Worm (Caenorhabditis elegans) whole organism, young adult: Measurements from ENCODE around the gene spe-42.

Source experiments
- B0336.3 ChIP-seq: fragments of 200-800 bp; sonication (Bioruptor generic); IDR thresholded peaks from 2 replicates; pipeline ENCODE4 v1.3.6; 2022; ENCODE audit warnings: missing genetic modification characterization, missing compliant biosample characterization
- F10E7.11 ChIP-seq: sonication (generic microtip); optimal IDR thresholded peaks from 2 replicates; lab custom pipeline; 2017; ENCODE audit warnings: mild to moderate bottlenecking, missing genetic modification characterization, moderate library complexity, missing compliant biosample characterization
- F37B4.10 ChIP-seq: fragments of 200-800 bp; sonication (Bioruptor generic); IDR thresholded peaks from 2 replicates; pipeline ENCODE4 v1.3.6; 2022; ENCODE audit warnings: missing genetic modification characterization, missing compliant biosample characterization
- F39B2.1 ChIP-seq: fragments of 200-800 bp; sonication (Bioruptor generic); IDR thresholded peaks from 2 replicates; pipeline ENCODE4 v1.3.6; 2022; ENCODE audit warnings: missing genetic modification reagents, missing genetic modification characterization, missing compliant biosample characterization
- K12H6.12 ChIP-seq: fragments of 200-800 bp; sonication (Bioruptor generic); optimal IDR thresholded peaks from 2 replicates; lab custom pipeline; 2018; ENCODE audit warnings: mild to moderate bottlenecking, missing genetic modification characterization, missing compliant biosample characterization
- T07F8.4 ChIP-seq: sonication (generic microtip); optimal IDR thresholded peaks from 2 replicates; lab custom pipeline; 2016; ENCODE audit warnings: mild to moderate bottlenecking, missing genetic modification characterization, moderate library complexity, missing compliant biosample characterization
- akir-1 ChIP-seq: fragments of 200-800 bp; sonication (Bioruptor generic); optimal IDR thresholded peaks from 2 replicates; lab custom pipeline; 2018; ENCODE audit warnings: mild to moderate bottlenecking, missing genetic modification characterization, moderate library complexity, missing compliant biosample characterization
- ama-1 ChIP-seq, 3 experiments: fragments of 150-350 bp in 1 of 3; sonication (generic microtip) in 2 of 3; optimal IDR thresholded peaks; 2 replicates each; lab custom pipeline; 2014 to 2018; ENCODE audit warnings: missing biosample characterization in 2 of 3, missing genetic modification characterization in 2 of 3, missing genetic modification reagents in 2 of 3
- aptf-2 ChIP-seq: fragments of 200-800 bp; sonication (Bioruptor generic); conservative IDR thresholded peaks from 2 replicates; pipeline ENCODE4 v1.3.6; 2022; ENCODE audit warnings: missing genetic modification reagents, missing genetic modification characterization, missing compliant biosample characterization
- ceh-58 ChIP-seq: fragments of 200-800 bp; sonication (Bioruptor generic); IDR thresholded peaks from 2 replicates; pipeline ENCODE4 v1.3.6; 2022; ENCODE audit warnings: missing genetic modification characterization, missing compliant biosample characterization
- ceh-91 ChIP-seq: fragments of 200-800 bp; sonication (Bioruptor generic); IDR thresholded peaks from 2 replicates; pipeline ENCODE4 v1.3.6; 2022; ENCODE audit warnings: missing genetic modification reagents, missing genetic modification characterization, missing compliant biosample characterization
- chd-7 ChIP-seq: sonication (generic microtip); optimal IDR thresholded peaks from 2 replicates; lab custom pipeline; 2016; ENCODE audit warnings: mild to moderate bottlenecking, missing genetic modification characterization, moderate library complexity, missing compliant biosample characterization
- dpff-1 ChIP-seq: sonication (generic microtip); optimal IDR thresholded peaks from 2 replicates; lab custom pipeline; 2017; ENCODE audit warnings: mild to moderate bottlenecking, missing genetic modification characterization, missing compliant biosample characterization
- egl-44 ChIP-seq: fragments of 200-800 bp; sonication (Bioruptor generic); IDR thresholded peaks from 2 replicates; pipeline ENCODE4 v1.3.6; 2022; ENCODE audit warnings: missing genetic modification reagents, missing genetic modification characterization, missing compliant biosample characterization
- ekl-4 ChIP-seq: fragments of 200-800 bp; sonication (Bioruptor generic); IDR thresholded peaks from 2 replicates; pipeline ENCODE4 v1.3.6; 2022; ENCODE audit warnings: missing genetic modification reagents, missing genetic modification characterization, missing compliant biosample characterization
- him-1 ChIP-seq: sonication (generic microtip); optimal IDR thresholded peaks from 2 replicates; lab custom pipeline; 2016; ENCODE audit warnings: missing genotype, missing genetic modification reagents, missing genetic modification characterization, missing compliant biosample characterization
- hmg-20 ChIP-seq: fragments of 200-800 bp; sonication (Bioruptor generic); IDR thresholded peaks from 2 replicates; pipeline ENCODE4 v1.3.6; 2022; ENCODE audit warnings: missing genetic modification reagents, missing genetic modification characterization, missing compliant biosample characterization
- let-607 ChIP-seq, 2 experiments: fragments of 200-800 bp in 1 of 2; sonication (Bioruptor generic) in 1 of 2; sonication (generic microtip) in 1 of 2; optimal IDR thresholded peaks; 2 replicates each; lab custom pipeline; 2016 to 2018; ENCODE audit warnings: mild to moderate bottlenecking in 2 of 2, missing compliant biosample characterization in 2 of 2, missing genetic modification characterization in 2 of 2, moderate library complexity in 2 of 2, missing genotype in 1 of 2
- lin-26 ChIP-seq: fragments of 200-800 bp; sonication (Bioruptor generic); IDR thresholded peaks from 2 replicates; pipeline ENCODE4 v1.3.6; 2022; ENCODE audit warnings: missing genetic modification reagents, missing genetic modification characterization, missing compliant biosample characterization
- lin-35 ChIP-seq, 3 experiments: fragments of 150-350 bp in 2 of 3; sonication (generic microtip) in 1 of 3; optimal IDR thresholded peaks; 2 replicates each; lab custom pipeline; 2014 to 2018; ENCODE audit warnings: missing biosample characterization in 3 of 3, missing genetic modification characterization in 3 of 3, missing genetic modification reagents in 3 of 3
- lin-54 ChIP-seq: fragments of 200-800 bp; sonication (Bioruptor generic); optimal IDR thresholded peaks from 2 replicates; lab custom pipeline; 2018; ENCODE audit warnings: mild to moderate bottlenecking, missing genetic modification characterization, missing compliant biosample characterization
- lir-1 ChIP-seq: fragments of 200-800 bp; sonication (Bioruptor generic); conservative IDR thresholded peaks from 2 replicates; pipeline ENCODE4 v1.3.6; 2022; ENCODE audit warnings: missing genetic modification reagents, missing genetic modification characterization, missing compliant biosample characterization
- mel-28 ChIP-seq: sonication (generic microtip); optimal IDR thresholded peaks from 2 replicates; lab custom pipeline; 2016; ENCODE audit warnings: borderline replicate concordance, mild to moderate bottlenecking, missing genetic modification characterization, missing compliant biosample characterization
- nhr-120 ChIP-seq: fragments of 200-800 bp; sonication (Bioruptor generic); IDR thresholded peaks from 2 replicates; pipeline ENCODE4 v1.3.6; 2022; ENCODE audit warnings: missing genetic modification characterization, missing compliant biosample characterization
- nhr-27 ChIP-seq: fragments of 200-800 bp; sonication (Bioruptor generic); optimal IDR thresholded peaks from 2 replicates; lab custom pipeline; 2018; ENCODE audit warnings: mild to moderate bottlenecking, missing genetic modification characterization, moderate library complexity, missing compliant biosample characterization
- nhr-80 ChIP-seq: sonication (generic microtip); optimal IDR thresholded peaks from 2 replicates; lab custom pipeline; 2016; ENCODE audit warnings: missing genetic modification characterization, missing compliant biosample characterization
- nhr-90 ChIP-seq: sonication (generic microtip); optimal IDR thresholded peaks from 2 replicates; lab custom pipeline; 2016; ENCODE audit warnings: missing genotype, mild to moderate bottlenecking, missing genetic modification characterization, missing compliant biosample characterization
- pha-4 ChIP-seq: fragments of 150-350 bp; sonication (generic microtip); optimal IDR thresholded peaks from 2 replicates; lab custom pipeline; 2014; ENCODE audit warnings: missing biosample characterization, missing genetic modification reagents, missing genetic modification characterization
- sea-2 ChIP-seq: fragments of 200-800 bp; sonication (Bioruptor generic); IDR thresholded peaks from 2 replicates; pipeline ENCODE4 v1.3.6; 2022; ENCODE audit warnings: missing genetic modification characterization, missing compliant biosample characterization
- snpc-1.3 ChIP-seq: sonication (generic microtip); optimal IDR thresholded peaks from 2 replicates; lab custom pipeline; 2017; ENCODE audit warnings: missing genetic modification characterization, mild to moderate bottlenecking, missing compliant biosample characterization, antibody characterized with exemption, moderate library complexity, missing genotype, missing genetic modification reagents; ENCODE audit not compliant: insufficient read depth
- somi-1 ChIP-seq: fragments of 200-800 bp; sonication (Bioruptor generic); optimal IDR thresholded peaks from 2 replicates; lab custom pipeline; 2018; ENCODE audit warnings: mild to moderate bottlenecking, missing genetic modification characterization, missing compliant biosample characterization
- sptf-2 ChIP-seq: fragments of 200-800 bp; sonication (Bioruptor generic); optimal IDR thresholded peaks from 2 replicates; lab custom pipeline; 2018; ENCODE audit warnings: mild to moderate bottlenecking, missing genetic modification characterization, missing compliant biosample characterization
- tbp1 ChIP-seq: fragments of 200-800 bp; sonication (Bioruptor generic); optimal IDR thresholded peaks from 2 replicates; lab custom pipeline; 2018; ENCODE audit warnings: mild to moderate bottlenecking, missing genetic modification characterization, missing compliant biosample characterization
- tbx-9 ChIP-seq: sonication (generic microtip); optimal IDR thresholded peaks from 2 replicates; lab custom pipeline; 2016; ENCODE audit warnings: borderline replicate concordance, missing genetic modification characterization, inconsistent platforms, missing compliant biosample characterization
- xnd-1 ChIP-seq: sonication (generic microtip); optimal IDR thresholded peaks from 2 replicates; lab custom pipeline; 2016; ENCODE audit warnings: missing genotype, missing genetic modification reagents, missing genetic modification characterization, missing compliant biosample characterization
- zfh-2 ChIP-seq: fragments of 200-800 bp; sonication (Bioruptor generic); conservative IDR thresholded peaks from 2 replicates; pipeline ENCODE4 v1.3.6; 2022; ENCODE audit warnings: missing genetic modification reagents, missing genetic modification characterization, missing compliant biosample characterization
- ztf-22 ChIP-seq: fragments of 200-800 bp; sonication (Bioruptor generic); optimal IDR thresholded peaks from 2 replicates; lab custom pipeline; 2018; ENCODE audit warnings: mild to moderate bottlenecking, missing genetic modification characterization, moderate library complexity, missing compliant biosample characterization
- ztf-26 ChIP-seq: sonication (generic microtip); optimal IDR thresholded peaks from 2 replicates; lab custom pipeline; 2017; ENCODE audit warnings: missing genetic modification characterization, missing compliant biosample characterization
- ztf-3 ChIP-seq: fragments of 200-800 bp; sonication (Bioruptor generic); optimal IDR thresholded peaks from 2 replicates; lab custom pipeline; 2018; ENCODE audit warnings: mild to moderate bottlenecking, missing genetic modification characterization, missing compliant biosample characterization
- ztf-6 ChIP-seq: fragments of 200-800 bp; sonication (Bioruptor generic); IDR thresholded peaks from 2 replicates; pipeline ENCODE4 v1.3.6; 2022; ENCODE audit warnings: missing genetic modification reagents, missing genetic modification characterization, missing compliant biosample characterization

The spe-42 gene

DNA sequence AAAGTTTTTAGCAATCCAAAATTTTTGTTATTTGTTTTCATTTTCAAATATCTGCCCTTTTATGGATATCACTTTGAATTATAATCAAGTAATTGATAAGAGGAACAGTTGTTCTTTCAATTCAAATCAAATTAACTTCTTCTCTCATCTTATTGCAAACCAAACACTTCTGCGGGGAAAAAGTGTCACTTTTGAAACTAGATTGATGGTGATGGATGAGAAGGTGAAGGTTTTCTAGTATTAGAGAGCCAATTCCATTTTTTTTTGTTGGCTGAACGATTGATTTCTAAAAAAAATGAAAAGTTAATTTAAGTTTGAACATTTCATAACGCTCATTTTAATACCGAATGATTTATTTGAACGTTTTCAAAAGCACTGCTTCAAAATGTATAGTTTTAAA is 43.0 kb upstream of the spe-42 start:
- TF ChIP-seq ztf-26 (tag; lab: Kevin White, UChicago), result no peak
- no peak for TF ChIP-seq dpff-1 (tag; lab: Kevin White, UChicago)
- TF ChIP-seq mel-28, result no peak
- TF ChIP-seq snpc-1.3, result no peak
- TF ChIP-seq K12H6.12 (tag; lab: Kevin White, UChicago), result no peak
- TF ChIP-seq lir-1, result no peak

DNA sequence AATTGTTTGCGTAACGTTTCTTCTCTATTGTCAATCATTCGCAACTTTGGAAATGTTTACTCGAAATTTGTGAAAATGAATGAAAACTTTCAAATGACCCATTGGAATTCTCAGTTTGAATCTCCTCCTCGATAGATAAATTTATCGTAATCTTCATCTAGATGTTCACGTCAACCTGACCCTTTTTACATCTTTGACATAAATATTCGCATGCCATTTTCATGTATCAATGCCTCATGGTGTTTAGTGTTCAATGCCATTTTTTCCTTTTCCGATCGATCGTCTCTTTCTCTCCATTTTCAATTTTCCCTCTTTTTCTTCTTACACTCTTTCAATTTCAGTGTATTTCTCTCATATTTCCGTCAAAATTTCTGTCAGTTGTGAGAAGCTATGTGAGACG is 42.5 kb upstream of the spe-42 start:
- TF ChIP-seq nhr-90 (tag; lab: Kevin White, UChicago) (no peak), nhr-80 (tag; lab: Kevin White, UChicago) (no peak), pha-4 (tag; lab: Kevin White, UChicago) (no peak), sptf-2 (GFP tag; lab: Kevin White, UChicago) (no peak), nhr-120 (GFP tag; lab: Robert Waterston, UW) (no peak), ztf-6 (GFP tag; lab: Robert Waterston, UW) (no peak), F10E7.11 (tag; lab: Kevin White, UChicago) (no peak), ceh-91 (no peak), aptf-2 (GFP tag; lab: Robert Waterston, UW) (no peak), lin-35 (GFP tag; optimal IDR thresholded peaks at IDR 0.05; lab: Kevin White, UChicago) (no peak), ekl-4 (GFP tag; lab: Robert Waterston, UW) (no peak), F39B2.1 (GFP tag; lab: Robert Waterston, UW) (no peak), somi-1 (GFP tag; lab: Kevin White, UChicago) (no peak), egl-44 (GFP tag; lab: Robert Waterston, UW) (no peak), F37B4.10 (no peak), lin-54 (no peak), him-1 (tag; lab: Kevin White, UChicago) (no peak)

DNA sequence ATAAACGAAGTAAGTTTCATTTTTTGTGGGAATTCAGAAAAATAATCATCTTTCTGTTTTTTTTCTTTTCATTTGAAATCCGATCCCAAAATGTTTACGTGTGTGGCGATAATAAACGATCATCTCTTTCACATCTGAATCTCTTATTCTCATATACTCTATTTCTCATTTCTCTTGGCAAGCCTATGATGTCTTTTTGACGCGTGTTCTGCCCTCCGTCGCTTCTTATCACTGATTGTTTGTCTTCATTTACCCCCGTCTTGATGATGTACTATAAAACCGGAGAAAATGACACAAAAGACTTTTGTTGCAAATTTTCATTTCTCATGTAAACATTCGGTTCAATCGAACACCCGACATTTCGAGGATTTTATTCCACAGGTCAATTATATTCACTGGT is 41.0 kb upstream of the spe-42 start:
- TF ChIP-seq tbp1 (peak; percentile 12), T07F8.4 (no peak), let-607 (tag; optimal IDR thresholded peaks at IDR 0.05; lab: Kevin White, UChicago) (peak in 1 of 2 experiments; percentile 24), nhr-80 (tag; lab: Kevin White, UChicago) (peak; percentile 72), somi-1 (GFP tag; lab: Kevin White, UChicago) (peak; percentile 40), hmg-20 (GFP tag; lab: Robert Waterston, UW) (no peak)

DNA sequence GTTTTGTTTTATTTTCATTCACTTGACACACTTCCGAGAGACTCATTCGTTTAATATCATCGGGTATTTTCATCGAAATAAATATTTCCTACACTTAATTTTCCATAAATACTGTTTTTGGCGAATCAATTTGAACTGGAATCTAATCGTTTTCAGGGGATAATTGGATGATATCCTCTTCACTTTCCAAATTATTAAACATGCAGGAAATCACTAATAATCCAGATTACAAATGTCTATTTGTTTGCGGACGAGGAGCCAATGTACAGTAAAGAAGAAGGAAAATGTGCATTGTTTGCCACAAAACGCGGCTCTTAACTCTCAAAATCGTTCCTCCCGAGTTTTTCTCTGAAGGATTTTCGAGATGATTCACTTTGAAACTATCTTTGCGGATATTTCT is 39.7 kb upstream of the spe-42 start, which contains the start of gene F55A11.6:
TSS of gene F55A11.6 (plus strand) at position 301 of the 400 bp plus-strand sequence.
- TF ChIP-seq ztf-3, result no peak
- no peak for TF ChIP-seq aptf-2 (GFP tag; lab: Robert Waterston, UW)
- no peak for TF ChIP-seq xnd-1 (tag; lab: Kevin White, UChicago)
- TF ChIP-seq chd-7 (tag; lab: Kevin White, UChicago), result no peak
- no peak for TF ChIP-seq dpff-1 (tag; lab: Kevin White, UChicago)
- TF ChIP-seq lin-26 (GFP tag; lab: Robert Waterston, UW), result no peak
- no peak for TF ChIP-seq ceh-91
- TF ChIP-seq zfh-2 (GFP tag; lab: Robert Waterston, UW), result no peak
- no peak for TF ChIP-seq somi-1 (GFP tag; lab: Kevin White, UChicago)
- no peak for TF ChIP-seq ama-1 (optimal IDR thresholded peaks at IDR 0.05; lab: Kevin White, UChicago)
- TF ChIP-seq ama-1 (GFP tag; optimal IDR thresholded peaks at IDR 0.05; lab: Kevin White, UChicago), result no peak
- no peak for TF ChIP-seq B0336.3
- TF ChIP-seq nhr-90 (tag; lab: Kevin White, UChicago), result no peak
- TF ChIP-seq ztf-22 (GFP tag; lab: Kevin White, UChicago), result no peak
- TF ChIP-seq akir-1, result no peak
- no peak for TF ChIP-seq sea-2 (GFP tag; lab: Robert Waterston, UW)
- no peak for TF ChIP-seq nhr-27 (tag; lab: Kevin White, UChicago)
- TF ChIP-seq tbx-9 (tag; lab: Kevin White, UChicago), result no peak
- no peak for TF ChIP-seq ceh-58 (GFP tag; lab: Robert Waterston, UW)
